Fruit fly (Drosophila melanogaster) whole organism, embryonic: ENCODE measurements around the gene mEFG1.

Source experiments
- Bteb2 ChIP-seq: fragments of 200-800 bp; sonication (Bioruptor generic); optimal IDR thresholded peaks from 2 replicates; lab custom pipeline; 2016; ENCODE audit warnings: missing biosample characterization, missing genetic modification characterization
- CG11398 ChIP-seq: fragments of 200-800 bp; sonication (Bioruptor generic); optimal IDR thresholded peaks from 2 replicates; lab custom pipeline; 2016; ENCODE audit warnings: missing biosample characterization, missing genetic modification characterization
- CG12299 ChIP-seq: fragments of 200-800 bp; sonication (Bioruptor generic); optimal IDR thresholded peaks from 2 replicates; lab custom pipeline; 2018; ENCODE audit warnings: missing biosample characterization, mild to moderate bottlenecking, missing genetic modification characterization
- CG12659 ChIP-seq: fragments of 200-800 bp; sonication (Bioruptor generic); optimal IDR thresholded peaks from 3 replicates; lab custom pipeline; 2017; ENCODE audit warnings: mild to moderate bottlenecking, missing biosample characterization, missing genetic modification reagents, missing genetic modification characterization
- CG13424 ChIP-seq: fragments of 200-800 bp; sonication (Bioruptor generic); optimal IDR thresholded peaks from 2 replicates; lab custom pipeline; 2019; ENCODE audit warnings: missing biosample characterization, mild to moderate bottlenecking, missing genetic modification characterization, moderate library complexity
- CG1603 ChIP-seq: fragments of 200-800 bp; sonication (Bioruptor generic); optimal IDR thresholded peaks from 2 replicates; lab custom pipeline; 2019; ENCODE audit warnings: missing biosample characterization, mild to moderate bottlenecking, missing genetic modification characterization, moderate library complexity
- CG18764 ChIP-seq: fragments of 200-800 bp; sonication (Bioruptor generic); optimal IDR thresholded peaks from 3 replicates; lab custom pipeline; 2016; ENCODE audit warnings: missing biosample characterization, missing genetic modification characterization
- CG2129 ChIP-seq: fragments of 200-800 bp; sonication (Bioruptor generic); IDR thresholded peaks from 2 replicates; pipeline ENCODE4 v1.3.6; 2022; ENCODE audit warnings: missing biosample characterization, missing genetic modification characterization; ENCODE audit not compliant: partially characterized antibody
- CG2712 ChIP-seq: fragments of 200-800 bp; optimal IDR thresholded peaks from 3 replicates; lab custom pipeline; 2019; ENCODE audit warnings: missing biosample characterization, mild to moderate bottlenecking, missing genetic modification characterization, moderate library complexity
- CG33213 ChIP-seq: fragments of 200-800 bp; sonication (Bioruptor generic); optimal IDR thresholded peaks from 3 replicates; lab custom pipeline; 2016; ENCODE audit warnings: missing biosample characterization, missing genetic modification characterization
- CG7372 ChIP-seq: fragments of 200-800 bp; sonication (Bioruptor generic); IDR thresholded peaks from 2 replicates; pipeline ENCODE4 v1.3.6; 2022; ENCODE audit warnings: missing biosample characterization, missing genetic modification characterization
- CG7928 ChIP-seq: fragments of 200-800 bp; sonication (Bioruptor generic); optimal IDR thresholded peaks from 2 replicates; lab custom pipeline; 2017; ENCODE audit warnings: missing biosample characterization, mild to moderate bottlenecking, missing genetic modification characterization
- CG7987 ChIP-seq: fragments of 200-800 bp; sonication (Bioruptor generic); optimal IDR thresholded peaks from 2 replicates; lab custom pipeline; 2018; ENCODE audit warnings: missing biosample characterization, mild to moderate bottlenecking, missing genetic modification characterization, moderate library complexity
- CG8924 ChIP-seq: fragments of 200-800 bp; optimal IDR thresholded peaks from 3 replicates; lab custom pipeline; 2019; ENCODE audit warnings: missing biosample characterization, mild to moderate bottlenecking, missing genetic modification characterization, moderate library complexity
- CG9932 ChIP-seq: fragments of 200-800 bp; sonication (Bioruptor generic); IDR thresholded peaks from 2 replicates; pipeline ENCODE4 v1.3.6; 2022; ENCODE audit warnings: missing biosample characterization, missing genetic modification characterization
- CHES-1-like ChIP-seq: fragments of 200-800 bp; sonication (Bioruptor generic); optimal IDR thresholded peaks from 2 replicates; lab custom pipeline; 2016; ENCODE audit warnings: missing biosample characterization, missing genetic modification characterization
- Deaf1 ChIP-seq: fragments of 200-800 bp; optimal IDR thresholded peaks from 3 replicates; lab custom pipeline; 2019; ENCODE audit warnings: missing biosample characterization, mild to moderate bottlenecking, missing genetic modification characterization, moderate library complexity
- Dref ChIP-seq: fragments of 200-800 bp; sonication (Bioruptor generic); IDR thresholded peaks from 2 replicates; pipeline ENCODE4 v1.3.6; 2022; ENCODE audit warnings: missing biosample characterization, missing genetic modification characterization
- Ets97D ChIP-seq: fragments of 200-800 bp; sonication (Bioruptor generic); optimal IDR thresholded peaks from 3 replicates; lab custom pipeline; 2016; ENCODE audit warnings: missing biosample characterization, missing genetic modification characterization
- Fer1 ChIP-seq: fragments of 200-800 bp; sonication (Bioruptor generic); optimal IDR thresholded peaks from 2 replicates; lab custom pipeline; 2017; ENCODE audit warnings: missing biosample characterization, mild to moderate bottlenecking, missing genetic modification characterization
- GATAe ChIP-seq: fragments of 200-800 bp; sonication (Bioruptor generic); conservative IDR thresholded peaks from 2 replicates; pipeline ENCODE4 v1.3.6; 2022; ENCODE audit warnings: missing biosample characterization, missing genetic modification characterization
- Hmr ChIP-seq: fragments of 200-800 bp; sonication (Bioruptor generic); optimal IDR thresholded peaks from 3 replicates; lab custom pipeline; 2017; ENCODE audit warnings: mild to moderate bottlenecking, missing biosample characterization, missing genetic modification reagents, missing genetic modification characterization
- MTF-1 ChIP-seq: fragments of 200-800 bp; sonication (Bioruptor generic); optimal IDR thresholded peaks from 2 replicates; lab custom pipeline; 2018; ENCODE audit warnings: missing biosample characterization, mild to moderate bottlenecking, missing genetic modification characterization, borderline replicate concordance
- Med ChIP-seq: fragments of 200-800 bp; sonication (Bioruptor generic); peaks from one replicate; lab custom pipeline; 2016; ENCODE audit warnings: missing biosample characterization, missing genetic modification characterization, mild to moderate bottlenecking, inconsistent platforms, moderate library complexity
- Pdp1 ChIP-seq, 2 experiments: fragments of 200-800 bp; sonication (Bioruptor generic); optimal IDR thresholded peaks; 3 replicates each; lab custom pipeline; 2016; ENCODE audit warnings: missing biosample characterization in 2 of 2, missing genetic modification characterization in 2 of 2, mild to moderate bottlenecking in 1 of 2, moderate library complexity in 1 of 2
- Side ChIP-seq: fragments of 200-800 bp; sonication (Bioruptor generic); optimal IDR thresholded peaks from 2 replicates; lab custom pipeline; 2016; ENCODE audit warnings: missing biosample characterization, missing genetic modification characterization
- Stat92E ChIP-seq, 3 experiments: fragments of >200 bp in 2 of 3; fragments of 200-800 bp in 1 of 3; sonication (Bioruptor generic) in 1 of 3; optimal IDR thresholded peaks; 2 replicates each; lab custom pipeline; 2017 to 2019; ENCODE audit warnings: missing biosample characterization in 3 of 3, missing genetic modification characterization in 3 of 3, mild to moderate bottlenecking in 1 of 3, moderate library complexity in 1 of 3
- Xrp1 ChIP-seq: fragments of 200-800 bp; sonication (Bioruptor generic); IDR thresholded peaks from 2 replicates; pipeline ENCODE4 v1.3.6; 2022; ENCODE audit warnings: missing biosample characterization, missing genetic modification characterization
- ato ChIP-seq: fragments of 200-800 bp; sonication (Bioruptor generic); IDR thresholded peaks from 2 replicates; pipeline ENCODE4 v1.3.6; 2022; ENCODE audit warnings: missing biosample characterization, missing genetic modification characterization; ENCODE audit not compliant: partially characterized antibody
- bsh ChIP-seq, 2 experiments: fragments of 200-800 bp; sonication (Bioruptor generic); optimal IDR thresholded peaks; 2 replicates each; lab custom pipeline; 2017 to 2018; ENCODE audit warnings: mild to moderate bottlenecking in 2 of 2, missing biosample characterization in 2 of 2, missing genetic modification characterization in 2 of 2, moderate library complexity in 1 of 2
- btn ChIP-seq: fragments of 200-800 bp; sonication (Bioruptor generic); optimal IDR thresholded peaks from 2 replicates; lab custom pipeline; 2016; ENCODE audit warnings: missing biosample characterization, missing genetic modification characterization
- corto ChIP-seq: fragments of 200-800 bp; sonication (Bioruptor generic); optimal IDR thresholded peaks from 2 replicates; lab custom pipeline; 2016; ENCODE audit warnings: missing biosample characterization, mild to moderate bottlenecking, missing genetic modification characterization, moderate library complexity
- dmrt99B ChIP-seq: fragments of 200-800 bp; sonication (Bioruptor generic); optimal IDR thresholded peaks from 2 replicates; lab custom pipeline; 2018; ENCODE audit warnings: missing biosample characterization, mild to moderate bottlenecking, missing genetic modification characterization, moderate library complexity
- grau ChIP-seq: fragments of 200-800 bp; optimal IDR thresholded peaks from 3 replicates; lab custom pipeline; 2019; ENCODE audit warnings: missing biosample characterization, mild to moderate bottlenecking, missing genetic modification characterization, moderate library complexity
- gro ChIP-seq: fragments of 200-800 bp; sonication (Bioruptor generic); optimal IDR thresholded peaks from 2 replicates; lab custom pipeline; 2016; ENCODE audit warnings: missing biosample characterization, missing genetic modification characterization
- hb ChIP-seq: fragments of 200-800 bp; sonication (Bioruptor generic); IDR thresholded peaks from 3 replicates; pipeline ENCODE4 v1.3.6; 2022; ENCODE audit warnings: missing biosample characterization, missing genetic modification characterization; ENCODE audit not compliant: partially characterized antibody
- her ChIP-seq: fragments of 200-800 bp; sonication (Bioruptor generic); optimal IDR thresholded peaks from 2 replicates; lab custom pipeline; 2016; ENCODE audit warnings: missing biosample characterization, missing genetic modification characterization
- lbe ChIP-seq: fragments of 200-800 bp; sonication (Bioruptor generic); optimal IDR thresholded peaks from 2 replicates; lab custom pipeline; 2016; ENCODE audit warnings: missing biosample characterization, mild to moderate bottlenecking, missing genetic modification characterization
- mld ChIP-seq: fragments of 200-800 bp; sonication (Bioruptor generic); IDR thresholded peaks from 3 replicates; pipeline ENCODE4 v1.3.6; 2022; ENCODE audit warnings: missing biosample characterization, missing genetic modification characterization; ENCODE audit not compliant: partially characterized antibody
- nerfin-2 ChIP-seq: fragments of 200-800 bp; sonication (Bioruptor generic); IDR thresholded peaks from 2 replicates; pipeline ENCODE4 v1.3.6; 2022; ENCODE audit warnings: missing biosample characterization, missing genetic modification characterization; ENCODE audit not compliant: partially characterized antibody
- p53 ChIP-seq: fragments of 200-800 bp; sonication (Bioruptor generic); optimal IDR thresholded peaks from 2 replicates; lab custom pipeline; 2016; ENCODE audit warnings: missing biosample characterization, missing genetic modification characterization
- phol ChIP-seq: fragments of 200-800 bp; sonication (Bioruptor generic); optimal IDR thresholded peaks from 3 replicates; lab custom pipeline; 2018; ENCODE audit warnings: missing biosample characterization, mild to moderate bottlenecking, missing genetic modification characterization, moderate library complexity
- pita ChIP-seq: fragments of 200-800 bp; sonication (Bioruptor generic); optimal IDR thresholded peaks from 2 replicates; lab custom pipeline; 2017; ENCODE audit warnings: missing biosample characterization, mild to moderate bottlenecking, missing genetic modification characterization
- pzg ChIP-seq: fragments of 200-800 bp; sonication (Bioruptor generic); optimal IDR thresholded peaks from 3 replicates; lab custom pipeline; 2018; ENCODE audit warnings: missing biosample characterization, mild to moderate bottlenecking, missing genetic modification characterization, moderate library complexity
- slp2 ChIP-seq: fragments of 200-800 bp; sonication (Bioruptor generic); optimal IDR thresholded peaks from 2 replicates; lab custom pipeline; 2016; ENCODE audit warnings: missing biosample characterization, missing genetic modification characterization
- sna ChIP-seq: fragments of 200-800 bp; sonication (Bioruptor generic); IDR thresholded peaks from 2 replicates; pipeline ENCODE4 v1.3.6; 2022; ENCODE audit warnings: missing biosample characterization, missing genetic modification characterization; ENCODE audit not compliant: partially characterized antibody
- ssp ChIP-seq: fragments of 200-800 bp; sonication (Bioruptor generic); IDR thresholded peaks from 2 replicates; pipeline ENCODE4 v1.3.6; 2022; ENCODE audit warnings: missing biosample characterization, missing genetic modification characterization
- trem ChIP-seq: fragments of 200-800 bp; optimal IDR thresholded peaks from 3 replicates; lab custom pipeline; 2019; ENCODE audit warnings: missing biosample characterization, mild to moderate bottlenecking, missing genetic modification characterization, moderate library complexity
- vvl ChIP-seq: fragments of 200-800 bp; sonication (Bioruptor generic); IDR thresholded peaks from 2 replicates; pipeline ENCODE4 v1.3.6; 2022; ENCODE audit warnings: missing biosample characterization, missing genetic modification characterization

Gene mEFG1

dm6 chr2L:7204172-7204482 is 18.8 kb downstream of the mEFG1 start, which contains the start of gene CG4502 (continued):
- peak; percentile 98 for TF ChIP-seq mld (GFP tag; lab: Robert Waterston, UW)
- TF ChIP-seq bsh (GFP tag; optimal IDR thresholded peaks at IDR 0.05; lab: Kevin White, UChicago), result peak in 1 of 2 experiments; percentile 5
- peak; percentile 89 for TF ChIP-seq Ets97D (GFP tag; lab: Kevin White, UChicago)
- TF ChIP-seq CG18764 (GFP tag; lab: Kevin White, UChicago), result no peak
- TF ChIP-seq Deaf1 (tag; lab: Kevin White, UChicago), result peak; percentile 6
- TF ChIP-seq CG7928 (GFP tag; lab: Kevin White, UChicago), result peak; percentile 20
- peak; percentile 27 for TF ChIP-seq slp2 (GFP tag; lab: Kevin White, UChicago)
- peak; percentile 79 for TF ChIP-seq GATAe (GFP tag; lab: Robert Waterston, UW)
- TF ChIP-seq Med (GFP tag; lab: Kevin White, UChicago), result peak; percentile 91
- peak; percentile 99 for TF ChIP-seq hb (GFP tag; lab: Robert Waterston, UW)
- TF ChIP-seq grau (tag; lab: Kevin White, UChicago), result peak; percentile 43
- TF ChIP-seq Pdp1 (GFP tag; optimal IDR thresholded peaks at IDR 0.05; lab: Kevin White, UChicago), result peak in 1 of 2 experiments; percentile 21
- peak; percentile 45 for TF ChIP-seq p53 (GFP tag; lab: Kevin White, UChicago)
- no peak for TF ChIP-seq CG11398 (GFP tag; lab: Kevin White, UChicago)
- TF ChIP-seq CG12299, result peak; percentile 55
- peak; percentile 50 for TF ChIP-seq CHES-1-like (GFP tag; lab: Kevin White, UChicago)
- TF ChIP-seq CG12659 (GFP tag; lab: Kevin White, UChicago), result peak; percentile 77
- TF ChIP-seq trem (tag; lab: Kevin White, UChicago), result peak; percentile 75
- TF ChIP-seq dmrt99B (tag; lab: Kevin White, UChicago), result no peak
- TF ChIP-seq her (GFP tag; lab: Kevin White, UChicago), result peak; percentile 47
- peak; percentile 99 for TF ChIP-seq CG2129 (GFP tag; lab: Robert Waterston, UW)
- peak; percentile 31 for TF ChIP-seq CG8924 (tag; lab: Kevin White, UChicago)
- peak; percentile 99 for TF ChIP-seq ato (GFP tag; lab: Robert Waterston, UW)
- TF ChIP-seq phol (tag; lab: Kevin White, UChicago), result peak; percentile 37
- peak; percentile 78 for TF ChIP-seq CG9932 (GFP tag; lab: Robert Waterston, UW)
- TF ChIP-seq Dref (GFP tag; lab: Robert Waterston, UW), result peak; percentile 100
- TF ChIP-seq sna (GFP tag; lab: Robert Waterston, UW), result peak; percentile 100
- peak; percentile 68 for TF ChIP-seq pita (GFP tag; lab: Kevin White, UChicago)
- TF ChIP-seq gro (GFP tag; lab: Kevin White, UChicago), result peak; percentile 45
- peak; percentile 79 for TF ChIP-seq Hmr (GFP tag; lab: Kevin White, UChicago)
- peak; percentile 52 for TF ChIP-seq vvl (GFP tag; lab: Robert Waterston, UW)
- peak; percentile 20 for TF ChIP-seq CG13424
- peak; percentile 42 for TF ChIP-seq Fer1 (GFP tag; lab: Kevin White, UChicago)
- TF ChIP-seq Bteb2 (GFP tag; lab: Kevin White, UChicago), result peak; percentile 51
- TF ChIP-seq pzg (GFP tag; lab: Kevin White, UChicago), result peak; percentile 97
- TF ChIP-seq lbe (GFP tag; lab: Kevin White, UChicago), result peak; percentile 30
- TF ChIP-seq corto (GFP tag; lab: Kevin White, UChicago), result no peak
- TF ChIP-seq Side (GFP tag; lab: Kevin White, UChicago), result peak; percentile 23
- TF ChIP-seq CG7372, result no peak
- TF ChIP-seq CG2712 (tag; lab: Kevin White, UChicago), result peak; percentile 38
- TF ChIP-seq btn (GFP tag; lab: Kevin White, UChicago), result no peak
- peak; percentile 81 for TF ChIP-seq CG1603
- peak in 1 of 3 experiments; percentile 78 for TF ChIP-seq Stat92E (GFP tag; optimal IDR thresholded peaks at IDR 0.05; lab: Kevin White, UChicago)
- TF ChIP-seq ssp, result peak; percentile 51; the same call in 1 of the 2 replicates
- TF ChIP-seq Xrp1, result peak; percentile 23; the same call in 1 of the 2 replicates
- peak; percentile 99 for TF ChIP-seq nerfin-2 (GFP tag; lab: Robert Waterston, UW)
- TF ChIP-seq MTF-1, result no peak
- peak; percentile 15 for TF ChIP-seq CG7987 (GFP tag; lab: Kevin White, UChicago)
- peak; percentile 76 for TF ChIP-seq CG33213 (GFP tag; lab: Kevin White, UChicago)
